Fruit fly (Drosophila melanogaster) whole organism, embryonic: Measurements from ENCODE around the gene Polr1H.

Experiments used
- CG13894 ChIP-seq: fragments of 200-800 bp; sonication (Bioruptor generic); optimal IDR thresholded peaks from 3 replicates; lab custom pipeline; 2018; ENCODE audit warnings: missing biosample characterization, mild to moderate bottlenecking, missing genetic modification characterization, moderate library complexity
- CG15269 ChIP-seq: fragments of 200-800 bp; sonication (Bioruptor generic); optimal IDR thresholded peaks from 2 replicates; lab custom pipeline; 2018; ENCODE audit warnings: missing biosample characterization, mild to moderate bottlenecking, missing genetic modification characterization, moderate library complexity
- CG2120 ChIP-seq: fragments of 200-800 bp; sonication (Bioruptor generic); optimal IDR thresholded peaks from 3 replicates; lab custom pipeline; 2016; ENCODE audit warnings: missing biosample characterization, missing genetic modification characterization
- CG32772 ChIP-seq: fragments of 200-800 bp; sonication (Bioruptor generic); IDR thresholded peaks from 2 replicates; pipeline ENCODE4 v1.3.6; 2022; ENCODE audit warnings: missing biosample characterization, missing genetic modification characterization
- CG9609 ChIP-seq: fragments of 200-800 bp; sonication (Bioruptor generic); optimal IDR thresholded peaks from 3 replicates; lab custom pipeline; 2016; ENCODE audit warnings: missing biosample characterization, missing genetic modification characterization
- Lhr ChIP-seq: fragments of 200-800 bp; sonication (Bioruptor generic); optimal IDR thresholded peaks from 3 replicates; lab custom pipeline; 2017; ENCODE audit warnings: mild to moderate bottlenecking, missing biosample characterization, missing genetic modification reagents, missing genetic modification characterization
- Mes4 ChIP-seq: fragments of 200-800 bp; sonication (Bioruptor generic); optimal IDR thresholded peaks from 2 replicates; lab custom pipeline; 2016; ENCODE audit warnings: missing biosample characterization, missing genetic modification characterization
- Opbp ChIP-seq: fragments of 200-800 bp; sonication (Bioruptor generic); IDR thresholded peaks from 3 replicates; pipeline ENCODE4 v1.3.6; 2022; ENCODE audit warnings: missing biosample characterization, missing genetic modification characterization; ENCODE audit not compliant: partially characterized antibody
- kay ChIP-seq: fragments of 200-800 bp; sonication (Bioruptor generic); optimal IDR thresholded peaks from 2 replicates; lab custom pipeline; 2016; ENCODE audit warnings: missing biosample characterization, missing genetic modification characterization
- nom ChIP-seq: fragments of 200-800 bp; sonication (Bioruptor generic); optimal IDR thresholded peaks from 2 replicates; lab custom pipeline; 2017; ENCODE audit warnings: missing biosample characterization, missing genetic modification characterization, mild to moderate bottlenecking, moderate library complexity, missing genetic modification reagents

DNA sequence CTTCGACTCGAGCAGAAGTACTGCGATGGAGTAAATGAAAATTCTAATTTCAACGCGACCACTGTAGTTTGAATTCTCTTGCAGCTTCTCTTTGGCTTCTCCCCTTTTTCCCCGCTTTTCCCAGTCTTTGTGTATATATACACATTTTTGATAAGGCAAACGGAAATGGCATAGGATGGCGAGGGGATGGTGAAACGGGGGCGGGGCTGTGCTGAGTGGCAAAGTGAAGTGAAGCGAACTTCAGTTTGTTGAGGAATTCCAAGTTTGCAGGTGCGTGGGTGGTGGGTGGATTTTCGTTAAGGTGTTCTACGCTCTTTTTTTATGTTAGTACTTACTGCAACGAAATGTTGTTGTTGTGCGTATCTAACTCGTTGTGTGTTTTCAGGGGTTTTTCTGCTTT, 29.6 kb upstream of the Polr1H start:
- TF ChIP-seq CG32772 (no peak), nom (no peak), CG2120 (GFP tag; lab: Kevin White, UChicago) (no peak), kay (GFP tag; lab: Kevin White, UChicago) (no peak), CG15269 (tag; lab: Kevin White, UChicago) (no peak), CG13894 (no peak), Lhr (GFP tag; lab: Kevin White, UChicago) (no peak), Mes4 (GFP tag; lab: Kevin White, UChicago) (no peak), CG9609 (GFP tag; lab: Kevin White, UChicago) (no peak), Opbp (GFP tag; lab: Robert Waterston, UW) (no peak)
